Fruit fly (Drosophila melanogaster) whole organism, embryonic: ENCODE results near the gene CG6443.

Experiments
- Adf1 ChIP-seq: fragments of 200-800 bp; sonication (Bioruptor generic); IDR thresholded peaks from 2 replicates; pipeline ENCODE4 v1.3.6; 2022; ENCODE audit warnings: missing biosample characterization, missing genetic modification characterization
- Blimp-1 ChIP-seq: fragments of 200-800 bp; sonication (Bioruptor generic); optimal IDR thresholded peaks from 3 replicates; lab custom pipeline; 2018; ENCODE audit warnings: missing biosample characterization, missing genetic modification characterization, mild to moderate bottlenecking, moderate library complexity, missing genetic modification reagents
- Bteb2 ChIP-seq: fragments of 200-800 bp; sonication (Bioruptor generic); optimal IDR thresholded peaks from 2 replicates; lab custom pipeline; 2016; ENCODE audit warnings: missing biosample characterization, missing genetic modification characterization
- CG10654 ChIP-seq: fragments of 200-800 bp; sonication (Bioruptor generic); optimal IDR thresholded peaks from 2 replicates; lab custom pipeline; 2016; ENCODE audit warnings: missing biosample characterization, missing genetic modification characterization
- CG11695 ChIP-seq: fragments of 200-800 bp; sonication (Bioruptor generic); IDR thresholded peaks from 3 replicates; pipeline ENCODE4 v1.3.6; 2022; ENCODE audit warnings: missing biosample characterization, missing genetic modification characterization
- CG11696 ChIP-seq: fragments of 200-800 bp; sonication (Bioruptor generic); IDR thresholded peaks from 2 replicates; pipeline ENCODE4 v1.3.6; 2022; ENCODE audit warnings: missing biosample characterization, missing genetic modification characterization
- CG12071 ChIP-seq: fragments of 200-800 bp; sonication (Bioruptor generic); optimal IDR thresholded peaks from 3 replicates; lab custom pipeline; 2018; ENCODE audit warnings: missing biosample characterization, mild to moderate bottlenecking, missing genetic modification characterization
- CG1233 ChIP-seq: fragments of 200-800 bp; sonication (Bioruptor generic); optimal IDR thresholded peaks from 4 replicates; lab custom pipeline; 2018; ENCODE audit warnings: missing biosample characterization, mild to moderate bottlenecking, missing genetic modification characterization
- CG15073 ChIP-seq: fragments of 200-800 bp; sonication (Bioruptor generic); optimal IDR thresholded peaks from 2 replicates; lab custom pipeline; 2016; ENCODE audit warnings: missing biosample characterization, missing genetic modification characterization
- CG15479 ChIP-seq: fragments of 200-800 bp; sonication (Bioruptor generic); optimal IDR thresholded peaks from 3 replicates; lab custom pipeline; 2019; ENCODE audit warnings: missing biosample characterization, mild to moderate bottlenecking, missing genetic modification characterization, moderate library complexity
- CG15601 ChIP-seq: fragments of 200-800 bp; sonication (Bioruptor generic); optimal IDR thresholded peaks from 3 replicates; lab custom pipeline; 2019; ENCODE audit warnings: missing biosample characterization, mild to moderate bottlenecking, missing genetic modification characterization, moderate library complexity
- CG16815 ChIP-seq: fragments of 200-800 bp; sonication (Bioruptor generic); optimal IDR thresholded peaks from 3 replicates; lab custom pipeline; 2017; ENCODE audit warnings: missing biosample characterization, mild to moderate bottlenecking, missing genetic modification characterization
- CG18764 ChIP-seq: fragments of 200-800 bp; sonication (Bioruptor generic); optimal IDR thresholded peaks from 3 replicates; lab custom pipeline; 2016; ENCODE audit warnings: missing biosample characterization, missing genetic modification characterization
- CG32772 ChIP-seq: fragments of 200-800 bp; sonication (Bioruptor generic); IDR thresholded peaks from 2 replicates; pipeline ENCODE4 v1.3.6; 2022; ENCODE audit warnings: missing biosample characterization, missing genetic modification characterization
- CG4854 ChIP-seq: fragments of 200-800 bp; sonication (Bioruptor generic); optimal IDR thresholded peaks from 2 replicates; lab custom pipeline; 2016; ENCODE audit warnings: missing biosample characterization, missing genetic modification characterization, inconsistent platforms
- CG7372 ChIP-seq: fragments of 200-800 bp; sonication (Bioruptor generic); IDR thresholded peaks from 2 replicates; pipeline ENCODE4 v1.3.6; 2022; ENCODE audit warnings: missing biosample characterization, missing genetic modification characterization
- CG8924 ChIP-seq: fragments of 200-800 bp; optimal IDR thresholded peaks from 3 replicates; lab custom pipeline; 2019; ENCODE audit warnings: missing biosample characterization, mild to moderate bottlenecking, missing genetic modification characterization, moderate library complexity
- Dek ChIP-seq: fragments of 200-800 bp; sonication (Bioruptor generic); optimal IDR thresholded peaks from 3 replicates; lab custom pipeline; 2019; ENCODE audit warnings: missing biosample characterization, mild to moderate bottlenecking, missing genetic modification characterization, moderate library complexity
- H15 ChIP-seq: fragments of 200-800 bp; sonication (Bioruptor generic); IDR thresholded peaks from 3 replicates; pipeline ENCODE4 v1.3.6; 2022; ENCODE audit warnings: missing biosample characterization, missing genetic modification characterization
- HHEX ChIP-seq: fragments of 200-800 bp; sonication (Bioruptor generic); optimal IDR thresholded peaks from 3 replicates; lab custom pipeline; 2017; ENCODE audit warnings: missing biosample characterization, mild to moderate bottlenecking, missing genetic modification characterization, missing genetic modification reagents
- HLH4C ChIP-seq: fragments of 200-800 bp; sonication (Bioruptor generic); IDR thresholded peaks from 3 replicates; pipeline ENCODE4 v1.3.6; 2022; ENCODE audit warnings: missing biosample characterization, missing genetic modification characterization; ENCODE audit not compliant: partially characterized antibody
- Med ChIP-seq: fragments of 200-800 bp; sonication (Bioruptor generic); peaks from one replicate; lab custom pipeline; 2016; ENCODE audit warnings: missing biosample characterization, missing genetic modification characterization, mild to moderate bottlenecking, inconsistent platforms, moderate library complexity
- Mrtf ChIP-seq: fragments of 200-800 bp; sonication (Bioruptor generic); IDR thresholded peaks from 3 replicates; pipeline ENCODE4 v1.3.6; 2022; ENCODE audit warnings: missing biosample characterization, missing genetic modification characterization
- Rfx ChIP-seq: fragments of 200-800 bp; sonication (Bioruptor generic); IDR thresholded peaks from 2 replicates; pipeline ENCODE4 v1.3.6; 2022; ENCODE audit warnings: missing biosample characterization, missing genetic modification characterization
- Ssrp ChIP-seq: fragments of 200-800 bp; sonication (Bioruptor generic); optimal IDR thresholded peaks from 2 replicates; lab custom pipeline; 2018; ENCODE audit warnings: missing biosample characterization, mild to moderate bottlenecking, missing genetic modification characterization, moderate library complexity
- TFAM ChIP-seq: fragments of 200-800 bp; sonication (Bioruptor generic); optimal IDR thresholded peaks from 2 replicates; lab custom pipeline; 2017; ENCODE audit warnings: missing biosample characterization, missing genetic modification characterization, inconsistent platforms
- Trl ChIP-seq, 3 experiments: fragments of >200 bp in 2 of 3; fragments of 200-800 bp in 1 of 3; sonication (Bioruptor generic) in 1 of 3; optimal IDR thresholded peaks; 2 replicates in 1 of 3; 3 replicates in 2 of 3; lab custom pipeline; 2016 to 2017; ENCODE audit warnings: missing biosample characterization in 1 of 3, missing genetic modification characterization in 1 of 3
- ash1 ChIP-seq: fragments of 200-800 bp; sonication (Bioruptor generic); optimal IDR thresholded peaks from 2 replicates; lab custom pipeline; 2018; ENCODE audit warnings: missing biosample characterization, mild to moderate bottlenecking, missing genetic modification characterization
- bowl ChIP-seq: fragments of 200-800 bp; sonication (Bioruptor generic); IDR thresholded peaks from 2 replicates; pipeline ENCODE4 v1.3.6; 2022; ENCODE audit warnings: missing biosample characterization, missing genetic modification characterization
- br ChIP-seq: fragments of >200 bp; optimal IDR thresholded peaks from 2 replicates; lab custom pipeline; 2017
- cad ChIP-seq: fragments of >200 bp; optimal IDR thresholded peaks from 2 replicates; lab custom pipeline; 2017; ENCODE audit warnings: missing biosample characterization, missing genetic modification characterization
- caup ChIP-seq: fragments of 200-800 bp; sonication (Bioruptor generic); optimal IDR thresholded peaks from 3 replicates; lab custom pipeline; 2017; ENCODE audit warnings: missing biosample characterization, mild to moderate bottlenecking, missing genetic modification characterization, moderate library complexity; ENCODE audit not compliant: severe bottlenecking
- dimm ChIP-seq: fragments of 200-800 bp; sonication (Bioruptor generic); IDR thresholded peaks from 2 replicates; pipeline ENCODE4 v1.3.6; 2022; ENCODE audit warnings: missing biosample characterization, missing genetic modification characterization
- dysf ChIP-seq: fragments of 200-800 bp; sonication (Bioruptor generic); IDR thresholded peaks from 3 replicates; pipeline ENCODE4 v1.3.6; 2022; ENCODE audit warnings: missing biosample characterization, missing genetic modification characterization
- ems ChIP-seq: fragments of 200-800 bp; sonication (Bioruptor generic); optimal IDR thresholded peaks from 3 replicates; lab custom pipeline; 2016; ENCODE audit warnings: missing biosample characterization, missing genetic modification characterization
- ftz-f1 ChIP-seq: fragments of 200-800 bp; sonication (Bioruptor generic); optimal IDR thresholded peaks from 2 replicates; lab custom pipeline; 2016; ENCODE audit warnings: missing biosample characterization, missing genetic modification characterization
- gce ChIP-seq: fragments of 200-800 bp; sonication (Bioruptor generic); IDR thresholded peaks from 3 replicates; pipeline ENCODE4 v1.3.6; 2022; ENCODE audit warnings: missing biosample characterization, missing genetic modification characterization
- grau ChIP-seq: fragments of 200-800 bp; optimal IDR thresholded peaks from 3 replicates; lab custom pipeline; 2019; ENCODE audit warnings: missing biosample characterization, mild to moderate bottlenecking, missing genetic modification characterization, moderate library complexity
- inv ChIP-seq: fragments of 200-800 bp; sonication (Bioruptor generic); IDR thresholded peaks from 2 replicates; pipeline ENCODE4 v1.3.6; 2022; ENCODE audit warnings: missing biosample characterization, missing genetic modification characterization; ENCODE audit not compliant: partially characterized antibody
- jing ChIP-seq: fragments of 200-800 bp; sonication (Bioruptor generic); optimal IDR thresholded peaks from 2 replicates; lab custom pipeline; 2018; ENCODE audit warnings: missing biosample characterization, mild to moderate bottlenecking, missing genetic modification characterization
- jumu ChIP-seq: fragments of 200-800 bp; sonication (Bioruptor generic); optimal IDR thresholded peaks from 3 replicates; lab custom pipeline; 2016; ENCODE audit warnings: missing biosample characterization, missing genetic modification characterization
- kay ChIP-seq: fragments of 200-800 bp; sonication (Bioruptor generic); optimal IDR thresholded peaks from 2 replicates; lab custom pipeline; 2016; ENCODE audit warnings: missing biosample characterization, missing genetic modification characterization
- lilli ChIP-seq: fragments of 200-800 bp; sonication (Bioruptor generic); optimal IDR thresholded peaks from 3 replicates; lab custom pipeline; 2016; ENCODE audit warnings: missing biosample characterization, missing genetic modification characterization
- mam ChIP-seq: fragments of 200-800 bp; sonication (Bioruptor generic); optimal IDR thresholded peaks from 3 replicates; lab custom pipeline; 2016; ENCODE audit warnings: missing biosample characterization, missing genetic modification characterization
- pzg ChIP-seq: fragments of 200-800 bp; sonication (Bioruptor generic); optimal IDR thresholded peaks from 3 replicates; lab custom pipeline; 2018; ENCODE audit warnings: missing biosample characterization, mild to moderate bottlenecking, missing genetic modification characterization, moderate library complexity
- sd ChIP-seq: fragments of 200-800 bp; sonication (Bioruptor generic); optimal IDR thresholded peaks from 3 replicates; lab custom pipeline; 2018; ENCODE audit warnings: missing biosample characterization, mild to moderate bottlenecking, missing genetic modification characterization, moderate library complexity
- sens ChIP-seq: fragments of 200-800 bp; sonication (Bioruptor generic); peaks from one replicate; lab custom pipeline; 2016; ENCODE audit warnings: missing biosample characterization, missing genetic modification characterization
- sima ChIP-seq: fragments of 200-800 bp; sonication (Bioruptor generic); optimal IDR thresholded peaks from 2 replicates; lab custom pipeline; 2016; ENCODE audit warnings: missing biosample characterization, missing genetic modification characterization
- so ChIP-seq: fragments of 200-800 bp; sonication (Bioruptor generic); IDR thresholded peaks from 3 replicates; pipeline ENCODE4 v1.3.6; 2022; ENCODE audit warnings: missing biosample characterization, missing genetic modification characterization
- stc ChIP-seq: fragments of 200-800 bp; sonication (Bioruptor generic); IDR thresholded peaks from 2 replicates; pipeline ENCODE4 v1.3.6; 2022; ENCODE audit warnings: missing biosample characterization, missing genetic modification characterization
- toy ChIP-seq: fragments of 200-800 bp; sonication (Bioruptor generic); IDR thresholded peaks from 2 replicates; pipeline ENCODE4 v1.3.6; 2022; ENCODE audit warnings: missing biosample characterization, missing genetic modification characterization
- twi ChIP-seq: fragments of 200-800 bp; optimal IDR thresholded peaks from 2 replicates; lab custom pipeline; 2019; ENCODE audit warnings: missing biosample characterization, mild to moderate bottlenecking, missing genetic modification characterization, moderate library complexity
- wor ChIP-seq: fragments of 200-800 bp; sonication (Bioruptor generic); IDR thresholded peaks from 2 replicates; pipeline ENCODE4 v1.3.6; 2022; ENCODE audit warnings: missing biosample characterization, missing genetic modification characterization
- z ChIP-seq: fragments of 200-800 bp; sonication (Bioruptor generic); IDR thresholded peaks from 3 replicates; pipeline ENCODE4 v1.3.6; 2022; ENCODE audit warnings: missing biosample characterization, missing genetic modification characterization

CG6443 gene

dm6 chr2L:10697992-10698391 is 30.8 kb upstream of the CG6443 start, which contains the start of gene CG7300 (continued):
- TF ChIP-seq ash1 (no peak), Trl (optimal IDR thresholded peaks at IDR 0.05; lab: Kevin White, UChicago) (no peak), Trl (GFP tag; optimal IDR thresholded peaks at IDR 0.05; lab: Kevin White, UChicago) (peak; percentile 32), jing (GFP tag; lab: Kevin White, UChicago) (peak; percentile 17), Ssrp (peak; percentile 39), sima (GFP tag; lab: Kevin White, UChicago) (no peak), CG4854 (GFP tag; lab: Kevin White, UChicago) (peak; percentile 36), ftz-f1 (GFP tag; lab: Kevin White, UChicago) (no peak), lilli (GFP tag; lab: Kevin White, UChicago) (peak; percentile 62), inv (GFP tag; lab: Robert Waterston, UW) (no peak), Adf1 (GFP tag; lab: Robert Waterston, UW) (0 out of 2 replicates have a peak, but pooled peaks have one; percentile 30), CG15073 (no peak), dysf (GFP tag; lab: Robert Waterston, UW) (peak; percentile 76), sd (tag; lab: Kevin White, UChicago) (no peak), mam (GFP tag; lab: Kevin White, UChicago) (peak; percentile 40), CG15601 (tag; lab: Kevin White, UChicago) (peak; percentile 8), gce (no peak), ems (GFP tag; lab: Kevin White, UChicago) (peak; percentile 29), Blimp-1 (peak; percentile 70), HHEX (GFP tag; lab: Kevin White, UChicago) (peak; percentile 35), CG1233 (peak; percentile 52), caup (GFP tag; lab: Kevin White, UChicago) (peak; percentile 45), CG12071 (GFP tag; lab: Kevin White, UChicago) (peak; percentile 37), H15 (0 out of 3 replicates have a peak, but pooled peaks have one; percentile 10), Mrtf (no peak), kay (GFP tag; lab: Kevin White, UChicago) (no peak), toy (no peak), HLH4C (GFP tag; lab: Robert Waterston, UW) (no peak), br (lab: Kevin White, UChicago) (no peak), CG32772 (peak; percentile 55), Bteb2 (GFP tag; lab: Kevin White, UChicago) (peak; percentile 68), pzg (no peak), CG15479 (GFP tag; lab: Kevin White, UChicago) (no peak), dimm (no peak), twi (no peak), CG10654 (GFP tag; lab: Kevin White, UChicago) (no peak), Rfx (peak; percentile 89), bowl (GFP tag; lab: Robert Waterston, UW) (no peak), CG7372 (GFP tag; lab: Robert Waterston, UW) (peak; percentile 58; the same call in 1 of the 2 replicates), CG8924 (tag; lab: Kevin White, UChicago) (peak; percentile 36), stc (GFP tag; lab: Robert Waterston, UW) (no peak; the same call in 1 of the 2 replicates), z (GFP tag; lab: Robert Waterston, UW) (no peak)

- TF ChIP-seq Dek (tag; lab: Kevin White, UChicago) (no peak), sens (GFP tag; lab: Kevin White, UChicago) (peak; percentile 53), CG18764 (GFP tag; lab: Kevin White, UChicago) (no peak), CG16815 (GFP tag; lab: Kevin White, UChicago) (no peak), Med (GFP tag; lab: Kevin White, UChicago) (no peak), cad (GFP tag; lab: Kevin White, UChicago) (no peak), CG11696 (GFP tag; lab: Robert Waterston, UW) (no peak), wor (GFP tag; lab: Robert Waterston, UW) (no peak), CG11695 (GFP tag; lab: Robert Waterston, UW) (no peak), TFAM (GFP tag; lab: Kevin White, UChicago) (no peak), so (GFP tag; lab: Robert Waterston, UW) (no peak), jumu (GFP tag; lab: Kevin White, UChicago) (no peak), grau (tag; lab: Kevin White, UChicago) (peak; percentile 55)
Measured at dm6 chr2L:10701499-10702062, 27.2 kb upstream of the CG6443 start, which contains the start of gene Lip1. Lip1 (minus strand) TSS chr2L:10701544.
